Worm (Caenorhabditis elegans) whole organism, young adult: ENCODE data around the gene M151.3.

Source experiments
- F10E7.11 ChIP-seq: sonication (generic microtip); optimal IDR thresholded peaks from 2 replicates; lab custom pipeline; 2017; ENCODE audit warnings: mild to moderate bottlenecking, missing genetic modification characterization, moderate library complexity, missing compliant biosample characterization
- Y95B8A.8 ChIP-seq: fragments of 200-800 bp; sonication (Bioruptor generic); IDR thresholded peaks from 2 replicates; pipeline ENCODE4 v1.3.6; 2022; ENCODE audit warnings: missing genetic modification reagents, missing genetic modification characterization, missing compliant biosample characterization
- ama-1 ChIP-seq, 3 experiments: fragments of 150-350 bp in 1 of 3; sonication (generic microtip) in 2 of 3; optimal IDR thresholded peaks; 2 replicates each; lab custom pipeline; 2014 to 2018; ENCODE audit warnings: missing biosample characterization in 2 of 3, missing genetic modification characterization in 2 of 3, missing genetic modification reagents in 2 of 3
- attf-6 ChIP-seq: fragments of 200-800 bp; sonication (Bioruptor generic); IDR thresholded peaks from 2 replicates; pipeline ENCODE4 v1.3.6; 2022; ENCODE audit warnings: missing genetic modification reagents, missing genetic modification characterization, missing compliant biosample characterization
- dpl-1 ChIP-seq: fragments of 150-350 bp; optimal IDR thresholded peaks from 2 replicates; lab custom pipeline; 2014; ENCODE audit warnings: missing biosample characterization, missing genetic modification reagents, missing genetic modification characterization
- lin-54 ChIP-seq: fragments of 200-800 bp; sonication (Bioruptor generic); optimal IDR thresholded peaks from 2 replicates; lab custom pipeline; 2018; ENCODE audit warnings: mild to moderate bottlenecking, missing genetic modification characterization, missing compliant biosample characterization
- nfyb-1 ChIP-seq: fragments of 200-800 bp; sonication (Bioruptor generic); IDR thresholded peaks from 2 replicates; pipeline ENCODE4 v1.3.6; 2022; ENCODE audit warnings: missing genetic modification reagents, missing genetic modification characterization, missing compliant biosample characterization
- nhr-120 ChIP-seq: fragments of 200-800 bp; sonication (Bioruptor generic); IDR thresholded peaks from 2 replicates; pipeline ENCODE4 v1.3.6; 2022; ENCODE audit warnings: missing genetic modification characterization, missing compliant biosample characterization
- pbrm-1 ChIP-seq: fragments of 200-800 bp; sonication (Bioruptor generic); IDR thresholded peaks from 2 replicates; pipeline ENCODE4 v1.3.6; 2022; ENCODE audit warnings: missing genetic modification reagents, missing genetic modification characterization, missing compliant biosample characterization
- pha-4 ChIP-seq: fragments of 150-350 bp; sonication (generic microtip); optimal IDR thresholded peaks from 2 replicates; lab custom pipeline; 2014; ENCODE audit warnings: missing biosample characterization, missing genetic modification reagents, missing genetic modification characterization
- rpc-1 ChIP-seq, 2 experiments: fragments of 150-350 bp in 1 of 2; sonication (generic microtip) in 1 of 2; optimal IDR thresholded peaks; 2 replicates each; lab custom pipeline; 2014 to 2018; ENCODE audit warnings: missing biosample characterization in 1 of 2, missing genetic modification characterization in 1 of 2, missing genetic modification reagents in 1 of 2, missing genotype in 1 of 2
- tbp1 ChIP-seq: fragments of 200-800 bp; sonication (Bioruptor generic); optimal IDR thresholded peaks from 2 replicates; lab custom pipeline; 2018; ENCODE audit warnings: mild to moderate bottlenecking, missing genetic modification characterization, missing compliant biosample characterization

- TF ChIP-seq pbrm-1 (GFP tag; lab: Robert Waterston, UW) (no peak), nfyb-1 (GFP tag; lab: Robert Waterston, UW) (no peak), rpc-1 (optimal IDR thresholded peaks at IDR 0.05; lab: Kevin White, UChicago) (no peak), rpc-1 (tag; optimal IDR thresholded peaks at IDR 0.05; lab: Kevin White, UChicago) (no peak), attf-6 (no peak), lin-54 (GFP tag; lab: Kevin White, UChicago) (no peak), nhr-120 (no peak), tbp1 (GFP tag; lab: Kevin White, UChicago) (no peak), dpl-1 (GFP tag; lab: Kevin White, UChicago) (no peak), ama-1 (optimal IDR thresholded peaks at IDR 0.05; lab: Kevin White, UChicago) (no peak), ama-1 (GFP tag; optimal IDR thresholded peaks at IDR 0.05; lab: Kevin White, UChicago) (no peak), F10E7.11 (tag; lab: Kevin White, UChicago) (no peak), pha-4 (tag; lab: Kevin White, UChicago) (no peak), Y95B8A.8 (GFP tag; lab: Robert Waterston, UW) (no peak)
Observed at ce11 chrII:3664470-3664869, 37.5 kb downstream of the M151.3 start, which contains the start of gene F19B10.3.
